Worm (Caenorhabditis elegans) whole organism, L2 larva: ENCODE results near the gene egl-3.

Experiments
- C34F6.9 ChIP-seq: fragments of 150-350 bp; optimal IDR thresholded peaks from 2 replicates; lab custom pipeline; 2014; ENCODE audit warnings: missing biosample characterization, missing genetic modification characterization
- F13H6.1 ChIP-seq: sonication (generic microtip); optimal IDR thresholded peaks from 2 replicates; lab custom pipeline; 2016; ENCODE audit warnings: missing genetic modification characterization, missing compliant biosample characterization
- R02D3.7 ChIP-seq: fragments of 150-350 bp; optimal IDR thresholded peaks from 2 replicates; lab custom pipeline; 2014; ENCODE audit warnings: missing biosample characterization, missing genetic modification characterization
- Y55F3AM.14 ChIP-seq: fragments of 200-800 bp; sonication (Bioruptor generic); optimal IDR thresholded peaks from 2 replicates; lab custom pipeline; 2018; ENCODE audit warnings: mild to moderate bottlenecking, missing genetic modification characterization, missing compliant biosample characterization
- ZK546.5 ChIP-seq: sonication (generic microtip); optimal IDR thresholded peaks from 2 replicates; lab custom pipeline; 2017; ENCODE audit warnings: missing biosample characterization, missing genetic modification characterization
- alr-1 ChIP-seq: fragments of 150-350 bp; optimal IDR thresholded peaks from 2 replicates; lab custom pipeline; 2014; ENCODE audit warnings: missing biosample characterization, missing genetic modification characterization
- aly-2 ChIP-seq: fragments of 150-350 bp; optimal IDR thresholded peaks from 2 replicates; lab custom pipeline; 2014; ENCODE audit warnings: missing biosample characterization, missing genetic modification characterization
- ama-1 ChIP-seq: fragments of 150-350 bp; optimal IDR thresholded peaks from 2 replicates; lab custom pipeline; 2018; ENCODE audit warnings: inconsistent platforms
- blmp-1 ChIP-seq: sonication (generic microtip); optimal IDR thresholded peaks from 2 replicates; lab custom pipeline; 2017; ENCODE audit warnings: missing genetic modification characterization, mild to moderate bottlenecking, missing compliant biosample characterization, antibody characterized with exemption, moderate library complexity; ENCODE audit not compliant: insufficient read depth
- ceh-16 ChIP-seq: fragments of 150-350 bp; optimal IDR thresholded peaks from 2 replicates; lab custom pipeline; 2014; ENCODE audit warnings: missing biosample characterization, missing genetic modification characterization
- ceh-82 ChIP-seq: fragments of 150-350 bp; optimal IDR thresholded peaks from 2 replicates; lab custom pipeline; 2014; ENCODE audit warnings: missing biosample characterization, missing genetic modification characterization
- crh-2 ChIP-seq: sonication (generic microtip); optimal IDR thresholded peaks from 2 replicates; lab custom pipeline; 2017; ENCODE audit warnings: missing biosample characterization, missing genetic modification characterization
- dmd-4 ChIP-seq: sonication (generic microtip); optimal IDR thresholded peaks from 2 replicates; lab custom pipeline; 2017; ENCODE audit warnings: missing biosample characterization, missing genetic modification characterization
- egl-27 ChIP-seq: sonication (generic microtip); optimal IDR thresholded peaks from 3 replicates; lab custom pipeline; 2017; ENCODE audit warnings: missing biosample characterization, missing genetic modification reagents, missing genetic modification characterization
- elt-1 ChIP-seq: fragments of 150-350 bp; optimal IDR thresholded peaks from 2 replicates; lab custom pipeline; 2014; ENCODE audit warnings: missing biosample characterization, missing genetic modification characterization
- elt-3 ChIP-seq: sonication (generic microtip); optimal IDR thresholded peaks from 2 replicates; lab custom pipeline; 2017; ENCODE audit warnings: missing biosample characterization, missing genetic modification characterization
- fos-1 ChIP-seq: fragments of 150-350 bp; optimal IDR thresholded peaks from 2 replicates; lab custom pipeline; 2014; ENCODE audit warnings: missing biosample characterization, missing genetic modification characterization
- gmeb-1 ChIP-seq: fragments of 150-350 bp; optimal IDR thresholded peaks from 2 replicates; lab custom pipeline; 2014; ENCODE audit warnings: missing biosample characterization, missing genetic modification characterization
- lin-11 ChIP-seq: fragments of 150-350 bp; sonication (generic microtip); optimal IDR thresholded peaks from 2 replicates; lab custom pipeline; 2014; ENCODE audit warnings: missing biosample characterization, missing genetic modification characterization, inconsistent platforms, mixed read lengths
- lin-13 ChIP-seq: fragments of 150-350 bp; optimal IDR thresholded peaks from 2 replicates; lab custom pipeline; 2014; ENCODE audit warnings: missing biosample characterization, missing genetic modification reagents, missing genetic modification characterization
- lin-39 ChIP-seq: fragments of 150-350 bp; optimal IDR thresholded peaks from 2 replicates; lab custom pipeline; 2014; ENCODE audit warnings: missing biosample characterization, missing genetic modification reagents, missing genetic modification characterization
- lsy-2 ChIP-seq, 2 experiments: fragments of 150-350 bp in 1 of 2; sonication (generic microtip) in 1 of 2; optimal IDR thresholded peaks; 2 replicates each; lab custom pipeline; 2014 to 2017; ENCODE audit warnings: missing biosample characterization in 2 of 2, missing genetic modification characterization in 2 of 2
- mab-5 ChIP-seq: fragments of 150-350 bp; optimal IDR thresholded peaks from 2 replicates; lab custom pipeline; 2014; ENCODE audit warnings: missing biosample characterization, missing genetic modification characterization
- mbf-1 ChIP-seq: sonication (generic microtip); optimal IDR thresholded peaks from 2 replicates; lab custom pipeline; 2017; ENCODE audit warnings: missing biosample characterization, missing genetic modification characterization
- mdl-1 ChIP-seq, 2 experiments: fragments of 150-350 bp in 1 of 2; sonication (generic microtip) in 1 of 2; optimal IDR thresholded peaks; 2 replicates each; lab custom pipeline; 2017; ENCODE audit warnings: missing biosample characterization in 2 of 2, missing genetic modification characterization in 2 of 2
- nhr-10 ChIP-seq: sonication (generic microtip); optimal IDR thresholded peaks from 2 replicates; lab custom pipeline; 2017; ENCODE audit warnings: missing biosample characterization, missing genetic modification characterization
- nhr-11 ChIP-seq: fragments of 150-350 bp; optimal IDR thresholded peaks from 2 replicates; lab custom pipeline; 2014; ENCODE audit warnings: missing biosample characterization, missing genetic modification characterization
- nhr-12 ChIP-seq: fragments of 150-350 bp; optimal IDR thresholded peaks from 2 replicates; lab custom pipeline; 2014; ENCODE audit warnings: missing biosample characterization, missing genetic modification characterization
- nhr-129 ChIP-seq: fragments of 150-350 bp; optimal IDR thresholded peaks from 2 replicates; lab custom pipeline; 2014; ENCODE audit warnings: missing biosample characterization, missing genetic modification characterization
- nhr-21 ChIP-seq: fragments of 150-350 bp; optimal IDR thresholded peaks from 2 replicates; lab custom pipeline; 2014; ENCODE audit warnings: missing biosample characterization, missing genetic modification characterization
- nhr-23 ChIP-seq: fragments of 150-350 bp; optimal IDR thresholded peaks from 2 replicates; lab custom pipeline; 2014; ENCODE audit warnings: missing biosample characterization, missing genetic modification reagents, missing genetic modification characterization
- nhr-237 ChIP-seq: fragments of 150-350 bp; optimal IDR thresholded peaks from 2 replicates; lab custom pipeline; 2014; ENCODE audit warnings: missing biosample characterization, missing genetic modification characterization
- nhr-25 ChIP-seq: fragments of 150-350 bp; sonication (generic microtip); optimal IDR thresholded peaks from 3 replicates; lab custom pipeline; 2014; ENCODE audit warnings: missing biosample characterization, missing genetic modification characterization
- nhr-6 ChIP-seq: fragments of 150-350 bp; optimal IDR thresholded peaks from 2 replicates; lab custom pipeline; 2014; ENCODE audit warnings: missing biosample characterization, missing genetic modification characterization
- nhr-77 ChIP-seq: fragments of 150-350 bp; optimal IDR thresholded peaks from 2 replicates; lab custom pipeline; 2014; ENCODE audit warnings: missing biosample characterization, missing genetic modification characterization
- peb-1 ChIP-seq: fragments of 150-350 bp; optimal IDR thresholded peaks from 2 replicates; lab custom pipeline; 2014; ENCODE audit warnings: missing biosample characterization, missing genetic modification characterization
- sem-4 ChIP-seq: fragments of 150-350 bp; optimal IDR thresholded peaks from 2 replicates; lab custom pipeline; 2014; ENCODE audit warnings: missing biosample characterization, missing genetic modification reagents, missing genetic modification characterization
- skn-1 ChIP-seq: sonication (generic microtip); optimal IDR thresholded peaks from 2 replicates; lab custom pipeline; 2017; ENCODE audit warnings: missing biosample characterization, missing genetic modification characterization
- sma-3 ChIP-seq: sonication (generic microtip); optimal IDR thresholded peaks from 2 replicates; lab custom pipeline; 2016; ENCODE audit warnings: missing genetic modification reagents, missing genetic modification characterization, missing compliant biosample characterization
- sma-9 ChIP-seq, 2 experiments: fragments of 150-350 bp in 1 of 2; sonication (generic microtip) in 1 of 2; optimal IDR thresholded peaks; 2 replicates each; lab custom pipeline; 2014 to 2016; ENCODE audit warnings: missing genetic modification characterization in 2 of 2, mild to moderate bottlenecking in 1 of 2, missing biosample characterization in 1 of 2, missing compliant biosample characterization in 1 of 2, missing genetic modification reagents in 1 of 2, moderate library complexity in 1 of 2
- snpc-4 ChIP-seq: fragments of 150-350 bp; optimal IDR thresholded peaks from 2 replicates; lab custom pipeline; 2014; ENCODE audit warnings: missing biosample characterization, missing genetic modification characterization
- unc-39 ChIP-seq: fragments of 150-350 bp; optimal IDR thresholded peaks from 2 replicates; lab custom pipeline; 2014; ENCODE audit warnings: missing biosample characterization, missing genetic modification characterization
- unc-55 ChIP-seq: fragments of 150-350 bp; sonication (generic microtip); optimal IDR thresholded peaks from 3 replicates; lab custom pipeline; 2014; ENCODE audit warnings: missing biosample characterization, missing genetic modification reagents, missing genetic modification characterization
- unc-62 ChIP-seq: fragments of 150-350 bp; optimal IDR thresholded peaks from 2 replicates; lab custom pipeline; 2014; ENCODE audit warnings: missing biosample characterization, missing genetic modification reagents, missing genetic modification characterization
- zag-1 ChIP-seq: fragments of 150-350 bp; optimal IDR thresholded peaks from 2 replicates; lab custom pipeline; 2014; ENCODE audit warnings: missing biosample characterization, missing genetic modification characterization
- ztf-1 ChIP-seq: fragments of 200-800 bp; sonication (Bioruptor generic); conservative IDR thresholded peaks from 2 replicates; pipeline ENCODE4 v1.3.6; 2022; ENCODE audit warnings: missing genetic modification characterization, missing compliant biosample characterization
- ztf-11 ChIP-seq: sonication (generic microtip); optimal IDR thresholded peaks from 2 replicates; lab custom pipeline; 2017; ENCODE audit warnings: missing biosample characterization, missing genetic modification characterization
- ztf-4 ChIP-seq: fragments of 150-350 bp; optimal IDR thresholded peaks from 2 replicates; lab custom pipeline; 2014; ENCODE audit warnings: missing biosample characterization, missing genetic modification characterization

egl-3 gene

DNA sequence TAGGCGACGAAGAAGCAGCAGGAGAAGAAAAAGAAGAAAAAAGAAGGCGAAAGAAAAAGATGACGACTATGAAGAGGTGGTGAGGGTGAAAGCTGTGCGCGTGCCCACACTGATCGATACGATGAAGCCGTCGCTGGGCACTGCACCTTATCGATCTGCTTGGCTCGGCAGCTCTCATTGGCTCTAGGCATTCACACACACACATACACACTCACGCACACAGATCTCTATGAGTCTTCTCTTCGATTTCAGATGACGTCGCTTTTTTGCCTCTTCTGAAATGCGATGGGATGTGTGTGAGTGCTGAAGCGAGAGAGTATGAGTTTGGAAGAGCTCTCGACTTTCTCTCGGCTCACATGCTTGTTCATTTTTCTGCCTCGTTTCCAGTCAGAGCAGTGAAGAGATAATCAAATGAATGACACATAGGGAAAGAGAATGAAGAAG lies 1.1 kb upstream of the egl-3 start:
- TF ChIP-seq alr-1 (tag; lab: Kevin White, UChicago) (no peak), ceh-16 (no peak), unc-39 (tag; lab: Kevin White, UChicago) (peak; percentile 60), ztf-11 (tag; lab: Kevin White, UChicago) (peak; percentile 40), nhr-77 (no peak), crh-2 (tag; lab: Kevin White, UChicago) (peak; percentile 81), Y55F3AM.14 (GFP tag; lab: Kevin White, UChicago) (peak; percentile 59), nhr-12 (tag; lab: Kevin White, UChicago) (no peak), unc-62 (no peak), nhr-10 (tag; lab: Kevin White, UChicago) (no peak), gmeb-1 (tag; lab: Kevin White, UChicago) (no peak), nhr-23 (tag; lab: Kevin White, UChicago) (no peak), ztf-1 (no peak), nhr-11 (no peak), nhr-6 (tag; lab: Kevin White, UChicago) (peak; percentile 86), lin-39 (tag; lab: Kevin White, UChicago) (peak; percentile 66), skn-1 (tag; lab: Kevin White, UChicago) (no peak), aly-2 (tag; lab: Kevin White, UChicago) (no peak), ZK546.5 (no peak), egl-27 (peak; percentile 60), ceh-82 (tag; lab: Kevin White, UChicago) (no peak), nhr-237 (tag; lab: Kevin White, UChicago) (no peak), mbf-1 (tag; lab: Kevin White, UChicago) (no peak), ztf-4 (tag; lab: Kevin White, UChicago) (peak; percentile 58), ama-1 (lab: Kevin White, UChicago) (no peak), elt-3 (tag; lab: Kevin White, UChicago) (no peak), nhr-25 (tag; lab: Kevin White, UChicago) (no peak), fos-1 (tag; lab: Kevin White, UChicago) (peak; percentile 39), nhr-129 (tag; lab: Kevin White, UChicago) (peak; percentile 92), unc-55 (GFP tag; lab: Kevin White, UChicago) (peak; percentile 96), nhr-21 (tag; lab: Kevin White, UChicago) (peak; percentile 55), C34F6.9 (peak; percentile 95), dmd-4 (tag; lab: Kevin White, UChicago) (no peak), blmp-1 (tag; lab: Kevin White, UChicago) (no peak), elt-1 (tag; lab: Kevin White, UChicago) (no peak), F13H6.1 (tag; lab: Kevin White, UChicago) (peak; percentile 79), R02D3.7 (tag; lab: Kevin White, UChicago) (no peak), lsy-2 (tag; optimal IDR thresholded peaks at IDR 0.05; lab: Kevin White, UChicago) (peak; percentile 68 to 83), zag-1 (peak; percentile 95), snpc-4 (tag; lab: Kevin White, UChicago) (peak; percentile 46), mdl-1 (tag; optimal IDR thresholded peaks at IDR 0.05; lab: Kevin White, UChicago) (peak; percentile 65 to 91), peb-1 (no peak), lin-11 (tag; lab: Kevin White, UChicago) (peak; percentile 97), sem-4 (tag; lab: Kevin White, UChicago) (peak; percentile 67), mab-5 (tag; lab: Kevin White, UChicago) (peak; percentile 75), lin-13 (GFP tag; lab: Kevin White, UChicago) (peak; percentile 67), sma-9 (GFP tag; optimal IDR thresholded peaks at IDR 0.05; lab: Kevin White, UChicago) (peak; percentile 79), sma-9 (tag; optimal IDR thresholded peaks at IDR 0.05; lab: Kevin White, UChicago) (no peak), sma-3 (GFP tag; lab: Kevin White, UChicago) (no peak)
- TF ChIP-seq, all 48 proteins: peak for 23
